Worm (Caenorhabditis elegans) whole organism, L1 larva: ENCODE results near the gene math-4.
"Not testable (repeated sequence)": the region's sequence is repeated elsewhere in the genome, so short reads cannot be mapped to it uniquely, and the experiment has no call there.

Source experiments
- C16A3.4 ChIP-seq: fragments of 150-350 bp; optimal IDR thresholded peaks from 2 replicates; lab custom pipeline; 2014; ENCODE audit warnings: missing biosample characterization, missing genetic modification characterization
- C34B4.2 ChIP-seq: sonication (generic microtip); optimal IDR thresholded peaks from 2 replicates; lab custom pipeline; 2017; ENCODE audit warnings: mild to moderate bottlenecking, missing genetic modification characterization, missing compliant biosample characterization
- aha-1 ChIP-seq: fragments of 150-350 bp; optimal IDR thresholded peaks from 2 replicates; lab custom pipeline; 2014; ENCODE audit warnings: missing biosample characterization, missing genetic modification characterization
- ceh-63 ChIP-seq: fragments of 200-800 bp; sonication (Bioruptor generic); optimal IDR thresholded peaks from 2 replicates; lab custom pipeline; 2018; ENCODE audit warnings: mild to moderate bottlenecking, missing genetic modification characterization, missing compliant biosample characterization
- ceh-82 ChIP-seq, 3 experiments: fragments of 150-350 bp in 1 of 3; sonication (generic microtip) in 2 of 3; optimal IDR thresholded peaks; 2 replicates each; lab custom pipeline; 2014 to 2017; ENCODE audit warnings: missing biosample characterization in 3 of 3, missing genetic modification characterization in 3 of 3
- ceh-88 ChIP-seq: fragments of 200-800 bp; sonication (Bioruptor generic); IDR thresholded peaks from 2 replicates; pipeline ENCODE4 v1.3.6; 2022; ENCODE audit warnings: missing genetic modification characterization, missing compliant biosample characterization
- ces-1 ChIP-seq: fragments of 150-350 bp; optimal IDR thresholded peaks from 2 replicates; lab custom pipeline; 2014; ENCODE audit warnings: missing biosample characterization, missing genetic modification reagents, missing genetic modification characterization
- dpl-1 ChIP-seq, 3 experiments: fragments of 150-350 bp in 2 of 3; sonication (generic microtip) in 1 of 3; optimal IDR thresholded peaks; 2 replicates each; lab custom pipeline; 2014 to 2017; ENCODE audit warnings: missing biosample characterization in 3 of 3, missing genetic modification characterization in 3 of 3, missing genetic modification reagents in 3 of 3
- egl-27 ChIP-seq, 2 experiments: fragments of 150-350 bp in 1 of 2; sonication (generic microtip); optimal IDR thresholded peaks; 3 replicates each; lab custom pipeline; 2017 to 2018; ENCODE audit warnings: missing biosample characterization in 2 of 2, missing genetic modification characterization in 2 of 2, missing genetic modification reagents in 2 of 2
- ets-5 ChIP-seq: fragments of 200-800 bp; sonication (Bioruptor generic); IDR thresholded peaks from 2 replicates; pipeline ENCODE4 v1.3.6; 2022; ENCODE audit warnings: missing genetic modification characterization, missing compliant biosample characterization
- fkh-10 ChIP-seq: sonication (generic microtip); optimal IDR thresholded peaks from 2 replicates; lab custom pipeline; 2017; ENCODE audit warnings: missing biosample characterization, missing genetic modification reagents, missing genetic modification characterization
- fkh-8 ChIP-seq: sonication (generic microtip); optimal IDR thresholded peaks from 2 replicates; lab custom pipeline; 2016; ENCODE audit warnings: mild to moderate bottlenecking, missing genetic modification characterization, missing compliant biosample characterization
- irx-1 ChIP-seq: sonication (generic microtip); optimal IDR thresholded peaks from 2 replicates; lab custom pipeline; 2016; ENCODE audit warnings: missing genetic modification characterization, missing compliant biosample characterization
- lir-3 ChIP-seq: sonication (generic microtip); optimal IDR thresholded peaks from 2 replicates; lab custom pipeline; 2016; ENCODE audit warnings: mild to moderate bottlenecking, missing genetic modification characterization, moderate library complexity, missing compliant biosample characterization; ENCODE audit not compliant: poor library complexity
- mab-9 ChIP-seq: fragments of 200-800 bp; sonication (Bioruptor generic); IDR thresholded peaks from 2 replicates; pipeline ENCODE4 v1.3.6; 2022; ENCODE audit warnings: missing genetic modification reagents, missing genetic modification characterization, missing compliant biosample characterization
- nhr-12 ChIP-seq: sonication (generic microtip); optimal IDR thresholded peaks from 2 replicates; lab custom pipeline; 2017; ENCODE audit warnings: missing biosample characterization, missing genetic modification characterization
- nhr-19 ChIP-seq: fragments of 200-800 bp; sonication (Bioruptor generic); conservative IDR thresholded peaks from 2 replicates; pipeline ENCODE4 v1.3.6; 2022; ENCODE audit warnings: missing genetic modification characterization, missing compliant biosample characterization
- nhr-237 ChIP-seq: fragments of 150-350 bp; optimal IDR thresholded peaks from 2 replicates; lab custom pipeline; 2014; ENCODE audit warnings: missing biosample characterization, missing genetic modification characterization
- nhr-47 ChIP-seq: sonication (generic microtip); optimal IDR thresholded peaks from 2 replicates; lab custom pipeline; 2016; ENCODE audit warnings: mild to moderate bottlenecking, missing genetic modification characterization, moderate library complexity, missing compliant biosample characterization
- nhr-71 ChIP-seq: sonication (generic microtip); optimal IDR thresholded peaks from 2 replicates; lab custom pipeline; 2016; ENCODE audit warnings: mild to moderate bottlenecking, missing genetic modification characterization, moderate library complexity, missing compliant biosample characterization
- nhr-76 ChIP-seq: sonication (generic microtip); optimal IDR thresholded peaks from 2 replicates; lab custom pipeline; 2017; ENCODE audit warnings: missing biosample characterization, missing genetic modification characterization
- nhr-77 ChIP-seq: fragments of 150-350 bp; optimal IDR thresholded peaks from 2 replicates; lab custom pipeline; 2014; ENCODE audit warnings: missing biosample characterization, missing genetic modification characterization
- nhr-84 ChIP-seq: sonication (generic microtip); optimal IDR thresholded peaks from 2 replicates; lab custom pipeline; 2017; ENCODE audit warnings: missing biosample characterization, missing genetic modification characterization
- pag-3 ChIP-seq: sonication (generic microtip); optimal IDR thresholded peaks from 2 replicates; lab custom pipeline; 2017; ENCODE audit warnings: missing genetic modification characterization, mild to moderate bottlenecking, missing compliant biosample characterization, antibody characterized with exemption, borderline replicate concordance; ENCODE audit not compliant: insufficient read depth
- pax-3 ChIP-seq: fragments of 200-800 bp; sonication (Bioruptor generic); optimal IDR thresholded peaks from 2 replicates; lab custom pipeline; 2018; ENCODE audit warnings: mild to moderate bottlenecking, missing genetic modification characterization, moderate library complexity, missing compliant biosample characterization
- skn-1 ChIP-seq: fragments of 150-350 bp; optimal IDR thresholded peaks from 2 replicates; lab custom pipeline; 2014; ENCODE audit warnings: missing biosample characterization, missing genetic modification characterization
- snpc-4 ChIP-seq: fragments of 150-350 bp; optimal IDR thresholded peaks from 2 replicates; lab custom pipeline; 2014; ENCODE audit warnings: missing biosample characterization, missing genetic modification characterization
- sox-4 ChIP-seq: sonication (generic microtip); optimal IDR thresholded peaks from 2 replicates; lab custom pipeline; 2016; ENCODE audit warnings: missing genetic modification characterization, missing compliant biosample characterization
- sup-37 ChIP-seq: fragments of 200-800 bp; sonication (Bioruptor generic); optimal IDR thresholded peaks from 2 replicates; lab custom pipeline; 2018; ENCODE audit warnings: mild to moderate bottlenecking, missing genetic modification characterization, missing compliant biosample characterization
- xbp-1 ChIP-seq: sonication (generic microtip); optimal IDR thresholded peaks from 2 replicates; lab custom pipeline; 2016; ENCODE audit warnings: missing genetic modification characterization, missing compliant biosample characterization
- zip-4 ChIP-seq: fragments of 200-800 bp; sonication (Bioruptor generic); optimal IDR thresholded peaks from 2 replicates; lab custom pipeline; 2018; ENCODE audit warnings: mild to moderate bottlenecking, missing genetic modification characterization, moderate library complexity, missing compliant biosample characterization
- ztf-4 ChIP-seq: fragments of 150-350 bp; optimal IDR thresholded peaks from 2 replicates; lab custom pipeline; 2014; ENCODE audit warnings: missing biosample characterization, missing genetic modification characterization

math-4 gene

DNA sequence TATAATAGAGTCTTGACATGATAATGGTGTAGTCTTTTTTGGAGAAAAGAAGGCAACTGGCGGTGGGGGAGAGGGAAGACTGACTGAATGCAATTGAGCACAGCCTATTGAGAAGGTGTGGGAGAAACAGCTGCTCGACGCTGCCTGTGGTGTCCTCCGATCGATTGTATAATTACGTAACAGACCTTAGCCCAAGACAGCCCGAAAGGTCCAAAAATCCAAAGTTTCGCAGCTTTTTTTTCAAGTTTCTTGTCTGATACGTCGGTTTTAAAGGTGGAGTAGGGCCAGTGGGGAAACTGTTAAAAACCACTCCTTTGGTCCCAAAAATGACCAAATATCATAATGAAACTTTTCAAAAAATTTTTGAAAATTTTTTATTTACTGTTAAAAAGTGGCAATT is 5.7 kb upstream of the math-4 start, which contains the start of the genes C08F1.6 and fbxb-13:
C08F1.6 (minus strand) TSS at position 101 of the 400 bp plus-strand sequence.
fbxb-13 (plus strand) TSS at position 191 of the 400 bp plus-strand sequence.
- TF ChIP-seq nhr-237: no peak
- TF ChIP-seq sox-4 (tag; lab: Kevin White, UChicago): no peak
- TF ChIP-seq skn-1 (tag; lab: Kevin White, UChicago): no peak
- no peak for TF ChIP-seq nhr-84 (tag; lab: Kevin White, UChicago)
- TF ChIP-seq nhr-77 (tag; lab: Kevin White, UChicago): no peak
- TF ChIP-seq egl-27 (tag; optimal IDR thresholded peaks at IDR 0.05; lab: Kevin White, UChicago): no peak
- no peak for TF ChIP-seq pag-3 (tag; lab: Kevin White, UChicago)

- TF ChIP-seq ceh-82 (tag; optimal IDR thresholded peaks at IDR 0.05; lab: Kevin White, UChicago): no peak
- no peak for TF ChIP-seq lir-3
- no peak for TF ChIP-seq C16A3.4 (tag; lab: Kevin White, UChicago)
- TF ChIP-seq nhr-84 (tag; lab: Kevin White, UChicago): no peak
- TF ChIP-seq ceh-63 (GFP tag; lab: Kevin White, UChicago): no peak
- TF ChIP-seq ets-5 (GFP tag; lab: Robert Waterston, UW): no peak
- no peak for TF ChIP-seq ces-1 (GFP tag; lab: Kevin White, UChicago)
- TF ChIP-seq skn-1 (tag; lab: Kevin White, UChicago): no peak
- TF ChIP-seq ceh-88 (GFP tag; lab: Robert Waterston, UW): no peak
- TF ChIP-seq nhr-12 (tag; lab: Kevin White, UChicago): no peak
- no peak for TF ChIP-seq zip-4 (GFP tag; lab: Kevin White, UChicago)
- TF ChIP-seq ztf-4: no peak
These were observed 4.8 kb upstream of the math-4 start for ce11 chrII:1787208-1787607.

- no peak for TF ChIP-seq ets-5 (GFP tag; lab: Robert Waterston, UW)
- TF ChIP-seq nhr-76 (tag; lab: Kevin White, UChicago): no peak
- TF ChIP-seq ces-1 (GFP tag; lab: Kevin White, UChicago): no peak
- TF ChIP-seq dpl-1 (GFP tag; optimal IDR thresholded peaks at IDR 0.05; lab: Kevin White, UChicago): no peak
- no peak for TF ChIP-seq aha-1 (tag; lab: Kevin White, UChicago)
- no peak for TF ChIP-seq snpc-4 (tag; lab: Kevin White, UChicago)
- no peak for TF ChIP-seq nhr-237
- no peak for TF ChIP-seq mab-9 (GFP tag; lab: Robert Waterston, UW)
- no peak for TF ChIP-seq nhr-47
These were observed 3.8 kb upstream of the math-4 start, which contains the start of gene C08F1.10 for ce11 chrII:1786209-1786608. Gene C08F1.10, minus strand, starts transcription at chrII:1786309.

ce11 chrII:1784799-1785198 is 2.4 kb upstream of the math-4 start, which contains the start of gene C08F1.11:
Gene C08F1.11, minus strand, starts transcription at chrII:1784899.
- TF ChIP-seq C34B4.2 (no peak), fkh-8 (tag; lab: Kevin White, UChicago) (no peak), nhr-47 (no peak), ces-1 (GFP tag; lab: Kevin White, UChicago) (no peak), pax-3 (tag; lab: Kevin White, UChicago) (no peak), nhr-237 (no peak), dpl-1 (GFP tag; optimal IDR thresholded peaks at IDR 0.05; lab: Kevin White, UChicago) (no peak), sup-37 (GFP tag; lab: Kevin White, UChicago) (no peak), xbp-1 (no peak), fkh-10 (GFP tag; lab: Kevin White, UChicago) (no peak), nhr-71 (no peak)

DNA sequence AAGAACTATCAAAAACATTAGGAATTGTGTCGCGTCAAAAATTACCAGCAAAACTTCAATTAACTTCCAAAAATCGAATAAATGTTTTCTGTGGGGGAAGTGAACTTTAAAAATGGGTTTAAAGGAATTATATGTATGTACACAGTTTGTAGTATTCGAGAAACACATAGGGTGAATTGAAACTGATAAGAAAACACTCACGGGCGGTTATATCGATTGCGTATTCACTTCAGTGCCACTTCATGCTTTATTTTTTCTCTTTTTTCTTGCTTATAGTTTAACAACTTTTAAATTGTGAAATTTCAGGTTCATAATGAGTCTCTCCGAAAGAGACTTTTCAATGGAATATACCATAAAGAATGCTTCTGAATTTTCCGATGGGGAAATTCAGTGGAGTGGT is 7.1 kb downstream of the math-4 start, which contains the start of gene F36H5.14:
F36H5.14 (plus strand) TSS at position 301 of the 400 bp plus-strand sequence.
- TF ChIP-seq nhr-19 (GFP tag; lab: Robert Waterston, UW); nhr-76 (tag; lab: Kevin White, UChicago); irx-1 (tag; lab: Kevin White, UChicago): not testable (repeated sequence)
